Worm (Caenorhabditis elegans) whole organism, young adult: ENCODE results near the gene srh-171.

ENCODE experiments used
- B0336.3 ChIP-seq: fragments of 200-800 bp; sonication (Bioruptor generic); IDR thresholded peaks from 2 replicates; pipeline ENCODE4 v1.3.6; 2022; ENCODE audit warnings: missing genetic modification characterization, missing compliant biosample characterization
- F10E7.11 ChIP-seq: sonication (generic microtip); optimal IDR thresholded peaks from 2 replicates; lab custom pipeline; 2017; ENCODE audit warnings: mild to moderate bottlenecking, missing genetic modification characterization, moderate library complexity, missing compliant biosample characterization
- F23B12.7 ChIP-seq: sonication (generic microtip); optimal IDR thresholded peaks from 2 replicates; lab custom pipeline; 2017; ENCODE audit warnings: missing genetic modification characterization, mild to moderate bottlenecking, missing compliant biosample characterization, antibody characterized with exemption, moderate library complexity; ENCODE audit not compliant: insufficient read depth
- F52B5.7 ChIP-seq: sonication (generic microtip); optimal IDR thresholded peaks from 2 replicates; lab custom pipeline; 2016; ENCODE audit warnings: mild to moderate bottlenecking, missing genetic modification characterization, missing compliant biosample characterization
- Y53G8AR.9 ChIP-seq: fragments of 200-800 bp; sonication (Bioruptor generic); conservative IDR thresholded peaks from 2 replicates; pipeline ENCODE4 v1.3.6; 2022; ENCODE audit warnings: missing genetic modification reagents, missing genetic modification characterization, missing compliant biosample characterization
- Y67H2A.10 ChIP-seq: fragments of 200-800 bp; sonication (Bioruptor generic); conservative IDR thresholded peaks from 2 replicates; pipeline ENCODE4 v1.3.6; 2022; ENCODE audit warnings: missing genetic modification reagents, missing genetic modification characterization, missing compliant biosample characterization
- ama-1 ChIP-seq, 3 experiments: fragments of 150-350 bp in 1 of 3; sonication (generic microtip) in 2 of 3; optimal IDR thresholded peaks; 2 replicates each; lab custom pipeline; 2014 to 2018; ENCODE audit warnings: missing biosample characterization in 2 of 3, missing genetic modification characterization in 2 of 3, missing genetic modification reagents in 2 of 3
- aptf-3 ChIP-seq: fragments of 200-800 bp; sonication (Bioruptor generic); IDR thresholded peaks from 2 replicates; pipeline ENCODE4 v1.3.6; 2022; ENCODE audit warnings: missing genetic modification characterization, missing compliant biosample characterization
- atf-7 ChIP-seq: sonication (generic microtip); optimal IDR thresholded peaks from 2 replicates; lab custom pipeline; 2017; ENCODE audit warnings: mild to moderate bottlenecking, missing genetic modification characterization, missing compliant biosample characterization
- athp-1 ChIP-seq: sonication (generic microtip); optimal IDR thresholded peaks from 2 replicates; lab custom pipeline; 2017; ENCODE audit warnings: mild to moderate bottlenecking, missing genetic modification characterization, missing compliant biosample characterization
- attf-3 ChIP-seq: fragments of 200-800 bp; sonication (Bioruptor generic); conservative IDR thresholded peaks from 2 replicates; pipeline ENCODE4 v1.3.6; 2022; ENCODE audit warnings: missing genetic modification reagents, missing genetic modification characterization, missing compliant biosample characterization
- attf-5 ChIP-seq: fragments of 200-800 bp; sonication (Bioruptor generic); optimal IDR thresholded peaks from 2 replicates; lab custom pipeline; 2018; ENCODE audit warnings: mild to moderate bottlenecking, missing genetic modification characterization, missing compliant biosample characterization
- bed-1 ChIP-seq: fragments of 200-800 bp; sonication (Bioruptor generic); IDR thresholded peaks from 2 replicates; pipeline ENCODE4 v1.3.6; 2022; ENCODE audit warnings: missing genetic modification reagents, missing genetic modification characterization, missing compliant biosample characterization
- ccch-3 ChIP-seq: fragments of 200-800 bp; sonication (Bioruptor generic); optimal IDR thresholded peaks from 2 replicates; lab custom pipeline; 2018; ENCODE audit warnings: mild to moderate bottlenecking, missing genetic modification characterization, missing compliant biosample characterization
- ceh-100 ChIP-seq: fragments of 200-800 bp; sonication (Bioruptor generic); IDR thresholded peaks from 2 replicates; pipeline ENCODE4 v1.3.6; 2022; ENCODE audit warnings: missing genetic modification reagents, missing genetic modification characterization, missing compliant biosample characterization
- ceh-40 ChIP-seq: fragments of 200-800 bp; sonication (Bioruptor generic); IDR thresholded peaks from 2 replicates; pipeline ENCODE4 v1.3.6; 2022; ENCODE audit warnings: missing genetic modification characterization, missing compliant biosample characterization
- dox-1 ChIP-seq: fragments of 200-800 bp; sonication (Bioruptor generic); IDR thresholded peaks from 2 replicates; pipeline ENCODE4 v1.3.6; 2022; ENCODE audit warnings: missing genetic modification reagents, missing genetic modification characterization, missing compliant biosample characterization
- dpff-1 ChIP-seq: sonication (generic microtip); optimal IDR thresholded peaks from 2 replicates; lab custom pipeline; 2017; ENCODE audit warnings: mild to moderate bottlenecking, missing genetic modification characterization, missing compliant biosample characterization
- efl-1 ChIP-seq: fragments of 150-350 bp; optimal IDR thresholded peaks from 2 replicates; lab custom pipeline; 2014; ENCODE audit warnings: missing biosample characterization, missing genetic modification reagents, missing genetic modification characterization
- egl-18 ChIP-seq: fragments of 200-800 bp; sonication (Bioruptor generic); IDR thresholded peaks from 2 replicates; pipeline ENCODE4 v1.3.6; 2022; ENCODE audit warnings: missing genetic modification reagents, missing genetic modification characterization, missing compliant biosample characterization
- egrh-3 ChIP-seq: fragments of 200-800 bp; sonication (Bioruptor generic); IDR thresholded peaks from 2 replicates; pipeline ENCODE4 v1.3.6; 2022; ENCODE audit warnings: missing genetic modification reagents, missing genetic modification characterization, missing compliant biosample characterization
- hlh-12 ChIP-seq: sonication (generic microtip); optimal IDR thresholded peaks from 2 replicates; lab custom pipeline; 2016; ENCODE audit warnings: missing genetic modification characterization, missing compliant biosample characterization
- hmg-1.2 ChIP-seq: fragments of 200-800 bp; sonication (Bioruptor generic); IDR thresholded peaks from 2 replicates; pipeline ENCODE4 v1.3.6; 2022; ENCODE audit warnings: missing genetic modification reagents, missing genetic modification characterization, missing compliant biosample characterization
- hmg-20 ChIP-seq: fragments of 200-800 bp; sonication (Bioruptor generic); IDR thresholded peaks from 2 replicates; pipeline ENCODE4 v1.3.6; 2022; ENCODE audit warnings: missing genetic modification reagents, missing genetic modification characterization, missing compliant biosample characterization
- hsf-1 ChIP-seq: fragments of 200-800 bp; sonication (Bioruptor generic); IDR thresholded peaks from 2 replicates; pipeline ENCODE4 v1.3.6; 2022; ENCODE audit warnings: missing genetic modification reagents, missing genetic modification characterization, missing compliant biosample characterization
- lin-40 ChIP-seq: sonication (generic microtip); optimal IDR thresholded peaks from 2 replicates; lab custom pipeline; 2016; ENCODE audit warnings: missing genetic modification characterization, mild to moderate bottlenecking, missing compliant biosample characterization, missing genotype, missing genetic modification reagents
- nfyb-1 ChIP-seq: fragments of 200-800 bp; sonication (Bioruptor generic); IDR thresholded peaks from 2 replicates; pipeline ENCODE4 v1.3.6; 2022; ENCODE audit warnings: missing genetic modification reagents, missing genetic modification characterization, missing compliant biosample characterization
- nhr-120 ChIP-seq: fragments of 200-800 bp; sonication (Bioruptor generic); IDR thresholded peaks from 2 replicates; pipeline ENCODE4 v1.3.6; 2022; ENCODE audit warnings: missing genetic modification characterization, missing compliant biosample characterization
- nhr-80 ChIP-seq: sonication (generic microtip); optimal IDR thresholded peaks from 2 replicates; lab custom pipeline; 2016; ENCODE audit warnings: missing genetic modification characterization, missing compliant biosample characterization
- pbrm-1 ChIP-seq: fragments of 200-800 bp; sonication (Bioruptor generic); IDR thresholded peaks from 2 replicates; pipeline ENCODE4 v1.3.6; 2022; ENCODE audit warnings: missing genetic modification reagents, missing genetic modification characterization, missing compliant biosample characterization
- repo-1 ChIP-seq: sonication (generic microtip); optimal IDR thresholded peaks from 2 replicates; lab custom pipeline; 2017; ENCODE audit warnings: mild to moderate bottlenecking, missing genetic modification characterization, missing compliant biosample characterization
- snpc-1.3 ChIP-seq: sonication (generic microtip); optimal IDR thresholded peaks from 2 replicates; lab custom pipeline; 2017; ENCODE audit warnings: missing genetic modification characterization, mild to moderate bottlenecking, missing compliant biosample characterization, antibody characterized with exemption, moderate library complexity, missing genotype, missing genetic modification reagents; ENCODE audit not compliant: insufficient read depth
- tbx-9 ChIP-seq: sonication (generic microtip); optimal IDR thresholded peaks from 2 replicates; lab custom pipeline; 2016; ENCODE audit warnings: borderline replicate concordance, missing genetic modification characterization, inconsistent platforms, missing compliant biosample characterization
- unc-130 ChIP-seq: sonication (generic microtip); optimal IDR thresholded peaks from 2 replicates; lab custom pipeline; 2016; ENCODE audit warnings: missing genetic modification reagents, missing genetic modification characterization, missing compliant biosample characterization
- unc-62 ChIP-seq: fragments of 150-350 bp; optimal IDR thresholded peaks from 2 replicates; lab custom pipeline; 2014; ENCODE audit warnings: missing biosample characterization, missing genetic modification reagents, missing genetic modification characterization
- ztf-18 ChIP-seq: sonication (generic microtip); optimal IDR thresholded peaks from 2 replicates; lab custom pipeline; 2016; ENCODE audit warnings: missing genotype, mild to moderate bottlenecking, missing genetic modification characterization, missing compliant biosample characterization
- ztf-22 ChIP-seq: fragments of 200-800 bp; sonication (Bioruptor generic); optimal IDR thresholded peaks from 2 replicates; lab custom pipeline; 2018; ENCODE audit warnings: mild to moderate bottlenecking, missing genetic modification characterization, moderate library complexity, missing compliant biosample characterization
- ztf-25 ChIP-seq: fragments of 200-800 bp; sonication (Bioruptor generic); IDR thresholded peaks from 2 replicates; pipeline ENCODE4 v1.3.6; 2022; ENCODE audit warnings: missing genetic modification reagents, missing genetic modification characterization, missing compliant biosample characterization
- ztf-26 ChIP-seq: sonication (generic microtip); optimal IDR thresholded peaks from 2 replicates; lab custom pipeline; 2017; ENCODE audit warnings: missing genetic modification characterization, missing compliant biosample characterization
- ztf-28 ChIP-seq: fragments of 200-800 bp; sonication (Bioruptor generic); IDR thresholded peaks from 2 replicates; pipeline ENCODE4 v1.3.6; 2022; ENCODE audit warnings: missing genetic modification reagents, missing genetic modification characterization, missing compliant biosample characterization
- ztf-3 ChIP-seq: fragments of 200-800 bp; sonication (Bioruptor generic); optimal IDR thresholded peaks from 2 replicates; lab custom pipeline; 2018; ENCODE audit warnings: mild to moderate bottlenecking, missing genetic modification characterization, missing compliant biosample characterization

The srh-171 gene

ce11 chrV:19961971-19962370 is 3.5 kb upstream of the srh-171 start:
- no peak for TF ChIP-seq hsf-1 (GFP tag; lab: Robert Waterston, UW)
- no peak for TF ChIP-seq hlh-12 (tag; lab: Kevin White, UChicago)
- TF ChIP-seq F23B12.7 (tag; lab: Kevin White, UChicago): no peak
- no peak for TF ChIP-seq atf-7 (tag; lab: Kevin White, UChicago)
- TF ChIP-seq athp-1 (tag; lab: Kevin White, UChicago): no peak
- TF ChIP-seq F52B5.7 (tag; lab: Kevin White, UChicago): no peak
- no peak for TF ChIP-seq efl-1 (GFP tag; lab: Kevin White, UChicago)
- TF ChIP-seq hmg-1.2 (GFP tag; lab: Robert Waterston, UW): no peak
- no peak for TF ChIP-seq hmg-20 (GFP tag; lab: Robert Waterston, UW)
- no peak for TF ChIP-seq Y67H2A.10 (GFP tag; lab: Robert Waterston, UW)
- no peak for TF ChIP-seq ztf-22
- TF ChIP-seq Y53G8AR.9 (GFP tag; lab: Robert Waterston, UW): no peak
- no peak for TF ChIP-seq ztf-25 (GFP tag; lab: Robert Waterston, UW)
- TF ChIP-seq aptf-3: no peak
- TF ChIP-seq tbx-9: no peak

ce11 chrV:19972984-19973383 is 7.5 kb downstream of the srh-171 start, which contains the start of gene srh-173:
TSS of gene srh-173 (plus strand) at chrV:19973284.
- no peak for TF ChIP-seq lin-40 (tag; lab: Kevin White, UChicago)
- TF ChIP-seq nhr-120: no peak
- no peak for TF ChIP-seq dpff-1 (tag; lab: Kevin White, UChicago)
- no peak for TF ChIP-seq ztf-26 (tag; lab: Kevin White, UChicago)
- no peak for TF ChIP-seq nfyb-1 (GFP tag; lab: Robert Waterston, UW)
- TF ChIP-seq ceh-100: no peak
- TF ChIP-seq pbrm-1 (GFP tag; lab: Robert Waterston, UW): no peak
- TF ChIP-seq egrh-3 (GFP tag; lab: Robert Waterston, UW): no peak
- no peak for TF ChIP-seq ceh-40 (GFP tag; lab: Robert Waterston, UW)

ce11 chrV:19978220-19978619 is 12.7 kb downstream of the srh-171 start, which contains the start of gene srh-183:
TSS of gene srh-183 (minus strand) at chrV:19978320.
- no peak for TF ChIP-seq snpc-1.3

ce11 chrV:19981832-19982462 is 16.4 kb downstream of the srh-171 start, which contains the start of gene Y60A3A.24:
TSS of gene Y60A3A.24 (minus strand) at chrV:19981882.
- no peak for TF ChIP-seq ztf-3 (GFP tag; lab: Kevin White, UChicago)
- no peak for TF ChIP-seq bed-1 (GFP tag; lab: Robert Waterston, UW)
- TF ChIP-seq nhr-80 (tag; lab: Kevin White, UChicago): peak; percentile 76
- TF ChIP-seq dox-1 (GFP tag; lab: Robert Waterston, UW): no peak
- peak; percentile 37 for TF ChIP-seq attf-5 (GFP tag; lab: Kevin White, UChicago)
- no peak for TF ChIP-seq unc-130 (GFP tag; lab: Kevin White, UChicago)
- TF ChIP-seq ztf-18 (tag; lab: Kevin White, UChicago): no peak
- TF ChIP-seq unc-62 (GFP tag; lab: Kevin White, UChicago): no peak
- no peak for TF ChIP-seq ama-1 (optimal IDR thresholded peaks at IDR 0.05; lab: Kevin White, UChicago)
- TF ChIP-seq ama-1 (GFP tag; optimal IDR thresholded peaks at IDR 0.05; lab: Kevin White, UChicago): no peak
- TF ChIP-seq attf-3 (GFP tag; lab: Robert Waterston, UW): no peak
- TF ChIP-seq F23B12.7 (tag; lab: Kevin White, UChicago): no peak
- TF ChIP-seq B0336.3 (GFP tag; lab: Robert Waterston, UW): no peak
- TF ChIP-seq egl-18: no peak
- TF ChIP-seq ccch-3: no peak
- TF ChIP-seq tbx-9: no peak
- TF ChIP-seq ztf-28 (GFP tag; lab: Robert Waterston, UW): no peak
- no peak for TF ChIP-seq F10E7.11 (tag; lab: Kevin White, UChicago)
- TF ChIP-seq repo-1: no peak
